Worm (Caenorhabditis elegans) whole organism, L4 larva: Measurements from ENCODE around the gene K07C11.10.

Source experiments
- D1046.2 ChIP-seq: fragments of 200-800 bp; sonication (Bioruptor generic); IDR thresholded peaks from 2 replicates; pipeline ENCODE4 v1.3.6; 2022; ENCODE audit warnings: missing genetic modification characterization, missing compliant biosample characterization
- R02D3.7 ChIP-seq: fragments of 150-350 bp; sonication (generic microtip); optimal IDR thresholded peaks from 3 replicates; lab custom pipeline; 2014; ENCODE audit warnings: missing biosample characterization, missing genetic modification characterization
- T20F7.1 ChIP-seq: fragments of 200-800 bp; sonication (Bioruptor generic); optimal IDR thresholded peaks from 2 replicates; lab custom pipeline; 2018; ENCODE audit warnings: mild to moderate bottlenecking, missing genetic modification characterization, missing compliant biosample characterization
- Y5F2A.4 ChIP-seq: fragments of 200-800 bp; sonication (Bioruptor generic); optimal IDR thresholded peaks from 2 replicates; lab custom pipeline; 2018; ENCODE audit warnings: mild to moderate bottlenecking, missing genetic modification characterization, missing compliant biosample characterization
- ZK337.2 ChIP-seq: fragments of 200-800 bp; sonication (Bioruptor generic); IDR thresholded peaks from 2 replicates; pipeline ENCODE4 v1.3.6; 2022; ENCODE audit warnings: missing genetic modification reagents, missing genetic modification characterization, missing compliant biosample characterization
- aha-1 ChIP-seq: fragments of 150-350 bp; peaks from one replicate; lab custom pipeline; 2014; ENCODE audit warnings: missing biosample characterization, missing genetic modification characterization
- aly-2 ChIP-seq: sonication (generic microtip); optimal IDR thresholded peaks from 2 replicates; lab custom pipeline; 2018; ENCODE audit warnings: missing biosample characterization, missing genetic modification characterization
- ama-1 ChIP-seq: fragments of 150-350 bp; optimal IDR thresholded peaks from 2 replicates; lab custom pipeline; 2014; ENCODE audit warnings: inconsistent platforms, mixed read lengths
- arid-1 ChIP-seq: fragments of 200-800 bp; sonication (Bioruptor generic); conservative IDR thresholded peaks from 2 replicates; pipeline ENCODE4 v1.3.6; 2022; ENCODE audit warnings: missing genetic modification reagents, missing genetic modification characterization, missing compliant biosample characterization
- attf-4 ChIP-seq: sonication (generic microtip); optimal IDR thresholded peaks from 3 replicates; lab custom pipeline; 2017; ENCODE audit warnings: missing biosample characterization, missing genetic modification characterization
- ceh-32 ChIP-seq: sonication (generic microtip); optimal IDR thresholded peaks from 2 replicates; lab custom pipeline; 2016; ENCODE audit warnings: mild to moderate bottlenecking, missing genetic modification characterization, missing compliant biosample characterization; ENCODE audit not compliant: poor library complexity
- ceh-82 ChIP-seq: sonication (generic microtip); optimal IDR thresholded peaks from 2 replicates; lab custom pipeline; 2017; ENCODE audit warnings: missing biosample characterization, missing genetic modification characterization
- daf-16 ChIP-seq, 3 experiments: sonication (generic microtip); optimal IDR thresholded peaks; 2 replicates each; lab custom pipeline; 2016 to 2017; ENCODE audit warnings: missing genetic modification characterization in 3 of 3, missing genetic modification reagents in 3 of 3, mild to moderate bottlenecking in 2 of 3, missing compliant biosample characterization in 2 of 3, missing biosample characterization in 1 of 3, moderate library complexity in 1 of 3
- daf-8 ChIP-seq: fragments of 200-800 bp; sonication (Bioruptor generic); IDR thresholded peaks from 2 replicates; pipeline ENCODE4 v1.3.6; 2022; ENCODE audit warnings: missing genetic modification characterization, missing compliant biosample characterization
- dpl-1 ChIP-seq: fragments of 150-350 bp; optimal IDR thresholded peaks from 2 replicates; lab custom pipeline; 2014; ENCODE audit warnings: missing biosample characterization, missing genetic modification reagents, missing genetic modification characterization
- duxl-1 ChIP-seq: sonication (generic microtip); optimal IDR thresholded peaks from 2 replicates; lab custom pipeline; 2016; ENCODE audit warnings: mild to moderate bottlenecking, missing genetic modification characterization, moderate library complexity, missing compliant biosample characterization; ENCODE audit not compliant: poor library complexity
- dve-1 ChIP-seq: sonication (generic microtip); optimal IDR thresholded peaks from 2 replicates; lab custom pipeline; 2017; ENCODE audit warnings: antibody characterized with exemption, mild to moderate bottlenecking, missing genetic modification characterization, missing compliant biosample characterization; ENCODE audit not compliant: insufficient read depth
- egl-43 ChIP-seq: fragments of 200-800 bp; sonication (Bioruptor generic); IDR thresholded peaks from 2 replicates; pipeline ENCODE4 v1.3.6; 2022; ENCODE audit warnings: missing genetic modification reagents, missing genetic modification characterization, missing compliant biosample characterization
- hlh-11 ChIP-seq: fragments of 200-800 bp; sonication (Bioruptor generic); optimal IDR thresholded peaks from 2 replicates; lab custom pipeline; 2018; ENCODE audit warnings: mild to moderate bottlenecking, missing genetic modification characterization, missing compliant biosample characterization
- jun-1 ChIP-seq: fragments of 150-350 bp; optimal IDR thresholded peaks from 2 replicates; lab custom pipeline; 2014; ENCODE audit warnings: missing biosample characterization, missing genetic modification reagents, missing genetic modification characterization
- lin-1 ChIP-seq: fragments of 200-800 bp; sonication (Bioruptor generic); IDR thresholded peaks from 2 replicates; pipeline ENCODE4 v1.3.6; 2022; ENCODE audit warnings: missing genetic modification reagents, missing genetic modification characterization, missing compliant biosample characterization
- lin-15B ChIP-seq: fragments of 150-350 bp; sonication (generic microtip); optimal IDR thresholded peaks from 3 replicates; lab custom pipeline; 2014; ENCODE audit warnings: missing biosample characterization, missing genetic modification characterization
- lin-38 ChIP-seq: fragments of 200-800 bp; sonication (Bioruptor generic); IDR thresholded peaks from 2 replicates; pipeline ENCODE4 v1.3.6; 2022; ENCODE audit warnings: missing genetic modification reagents, missing genetic modification characterization, missing compliant biosample characterization
- madf-9 ChIP-seq: fragments of 200-800 bp; sonication (Bioruptor generic); conservative IDR thresholded peaks from 2 replicates; pipeline ENCODE4 v1.3.6; 2022; ENCODE audit warnings: missing genetic modification reagents, missing genetic modification characterization, missing compliant biosample characterization
- mdl-1 ChIP-seq, 2 experiments: fragments of 150-350 bp in 1 of 2; sonication (generic microtip) in 1 of 2; optimal IDR thresholded peaks; 2 replicates each; lab custom pipeline; 2014 to 2017; ENCODE audit warnings: missing biosample characterization in 2 of 2, missing genetic modification characterization in 2 of 2
- mxl-2 ChIP-seq: fragments of 200-800 bp; sonication (Bioruptor generic); conservative IDR thresholded peaks from 2 replicates; pipeline ENCODE4 v1.3.6; 2022; ENCODE audit warnings: missing genetic modification reagents, missing genetic modification characterization, missing compliant biosample characterization
- nhr-10 ChIP-seq: fragments of 150-350 bp; optimal IDR thresholded peaks from 2 replicates; lab custom pipeline; 2014; ENCODE audit warnings: missing biosample characterization, missing genetic modification characterization
- nhr-102 ChIP-seq: sonication (generic microtip); optimal IDR thresholded peaks from 2 replicates; lab custom pipeline; 2016; ENCODE audit warnings: mild to moderate bottlenecking, missing genetic modification characterization, moderate library complexity, missing compliant biosample characterization
- nhr-11 ChIP-seq: fragments of 150-350 bp; optimal IDR thresholded peaks from 2 replicates; lab custom pipeline; 2014; ENCODE audit warnings: missing biosample characterization, missing genetic modification characterization
- nhr-111 ChIP-seq: fragments of 200-800 bp; sonication (Bioruptor generic); optimal IDR thresholded peaks from 2 replicates; lab custom pipeline; 2018; ENCODE audit warnings: mild to moderate bottlenecking, missing genetic modification characterization, missing compliant biosample characterization
- nhr-28 ChIP-seq: fragments of 150-350 bp; optimal IDR thresholded peaks from 2 replicates; lab custom pipeline; 2014; ENCODE audit warnings: missing biosample characterization, missing genetic modification characterization
- nhr-41 ChIP-seq: fragments of 200-800 bp; sonication (Bioruptor generic); IDR thresholded peaks from 2 replicates; pipeline ENCODE4 v1.3.6; 2022; ENCODE audit warnings: missing genetic modification reagents, missing genetic modification characterization, missing compliant biosample characterization
- nhr-6 ChIP-seq: fragments of 150-350 bp; optimal IDR thresholded peaks from 2 replicates; lab custom pipeline; 2014; ENCODE audit warnings: missing biosample characterization, missing genetic modification characterization
- php-3 ChIP-seq: fragments of 200-800 bp; sonication (Bioruptor generic); IDR thresholded peaks from 2 replicates; pipeline ENCODE4 v1.3.6; 2022; ENCODE audit warnings: missing genetic modification reagents, missing genetic modification characterization, missing compliant biosample characterization
- rbr-2 ChIP-seq: sonication (generic microtip); optimal IDR thresholded peaks from 2 replicates; lab custom pipeline; 2016; ENCODE audit warnings: missing genotype, missing genetic modification characterization, missing compliant biosample characterization
- sdz-12 ChIP-seq: fragments of 200-800 bp; sonication (Bioruptor generic); optimal IDR thresholded peaks from 2 replicates; lab custom pipeline; 2018; ENCODE audit warnings: mild to moderate bottlenecking, missing genetic modification characterization, missing compliant biosample characterization
- set-16 ChIP-seq: fragments of 200-800 bp; sonication (Bioruptor generic); IDR thresholded peaks from 2 replicates; pipeline ENCODE4 v1.3.6; 2022; ENCODE audit warnings: missing genetic modification reagents, missing genetic modification characterization, missing compliant biosample characterization
- snpc-4 ChIP-seq: fragments of 150-350 bp; optimal IDR thresholded peaks from 2 replicates; lab custom pipeline; 2014; ENCODE audit warnings: missing biosample characterization, missing genetic modification characterization
- unc-39 ChIP-seq: sonication (generic microtip); optimal IDR thresholded peaks from 2 replicates; lab custom pipeline; 2017; ENCODE audit warnings: missing biosample characterization, missing genetic modification characterization
- unc-62 ChIP-seq, 3 experiments: fragments of 150-350 bp in 1 of 3; sonication (generic microtip); optimal IDR thresholded peaks in 2 of 3; peaks in 1 of 3; 1 replicate in 1 of 3; 2 replicates in 2 of 3; lab custom pipeline; 2014 to 2017; ENCODE audit warnings: missing biosample characterization in 3 of 3, missing genetic modification characterization in 3 of 3, missing genetic modification reagents in 3 of 3, missing genotype in 1 of 3
- zip-11 ChIP-seq: fragments of 200-800 bp; sonication (Bioruptor generic); IDR thresholded peaks from 2 replicates; pipeline ENCODE4 v1.3.6; 2022; ENCODE audit warnings: missing genetic modification characterization, missing compliant biosample characterization

Gene K07C11.10

ce11 chrV:8201229-8201858, 25.4 kb downstream of the K07C11.10 start, which contains the start of gene cri-2:
Gene cri-2 (plus strand): TSS chrV:8201808.
- peak; percentile 46 for TF ChIP-seq dve-1 (tag; lab: Kevin White, UChicago)
- TF ChIP-seq egl-43 (GFP tag; lab: Robert Waterston, UW) = no peak
- TF ChIP-seq lin-38 = no peak
- TF ChIP-seq ceh-32 (tag; lab: Kevin White, UChicago) = no peak
- TF ChIP-seq R02D3.7 (tag; lab: Kevin White, UChicago) = no peak
- TF ChIP-seq nhr-6 (tag; lab: Kevin White, UChicago) = peak; percentile 13
- TF ChIP-seq hlh-11 (tag; lab: Kevin White, UChicago) = peak; percentile 19
- peak; percentile 39 for TF ChIP-seq nhr-28 (tag; lab: Kevin White, UChicago)
- no peak for TF ChIP-seq madf-9 (GFP tag; lab: Robert Waterston, UW)
- no peak for TF ChIP-seq duxl-1 (tag; lab: Kevin White, UChicago)
- peak in 1 of 2 experiments; percentile 76 for TF ChIP-seq daf-16 (GFP tag; optimal IDR thresholded peaks at IDR 0.05; lab: Kevin White, UChicago)
- no peak for TF ChIP-seq daf-16 (tag; optimal IDR thresholded peaks at IDR 0.05; lab: Kevin White, UChicago)
- peak; percentile 46 for TF ChIP-seq aha-1 (tag; lab: Kevin White, UChicago)
- peak; percentile 30 for TF ChIP-seq T20F7.1 (GFP tag; lab: Kevin White, UChicago)

- TF ChIP-seq mdl-1 (tag; optimal IDR thresholded peaks at IDR 0.05; lab: Kevin White, UChicago) (no peak), duxl-1 (tag; lab: Kevin White, UChicago) (no peak), hlh-11 (tag; lab: Kevin White, UChicago) (peak; percentile 5), T20F7.1 (GFP tag; lab: Kevin White, UChicago) (no peak), nhr-102 (tag; lab: Kevin White, UChicago) (no peak), mxl-2 (GFP tag; lab: Robert Waterston, UW) (no peak), daf-16 (GFP tag; optimal IDR thresholded peaks at IDR 0.05; lab: Kevin White, UChicago) (no peak), daf-16 (tag; optimal IDR thresholded peaks at IDR 0.05; lab: Kevin White, UChicago) (peak; percentile 19)
These were observed 27.7 kb downstream of the K07C11.10 start, which contains the start of gene F20D6.11 for ce11 chrV:8198994-8199393. Gene F20D6.11 (minus strand): TSS chrV:8199094.

ce11 chrV:8196993-8197392, 29.7 kb downstream of the K07C11.10 start:
- TF ChIP-seq aha-1 (tag; lab: Kevin White, UChicago) (peak; percentile 27), nhr-111 (GFP tag; lab: Kevin White, UChicago) (no peak), nhr-6 (tag; lab: Kevin White, UChicago) (no peak), unc-62 (GFP tag; optimal IDR thresholded peaks at IDR 0.05 in 1 of 2; lab: Kevin White, UChicago) (peak in 1 of 2 experiments; percentile 92), unc-62 (tag; optimal IDR thresholded peaks at IDR 0.05; lab: Kevin White, UChicago) (no peak), ama-1 (lab: Kevin White, UChicago) (no peak), nhr-28 (tag; lab: Kevin White, UChicago) (no peak), sdz-12 (no peak), lin-15B (tag; lab: Kevin White, UChicago) (no peak), nhr-10 (no peak), mxl-2 (GFP tag; lab: Robert Waterston, UW) (no peak)

ce11 chrV:8195889-8196418, 30.8 kb downstream of the K07C11.10 start, which contains the start of gene F20D6.10:
Gene F20D6.10 (minus strand): TSS chrV:8195939.
- TF ChIP-seq arid-1 (GFP tag; lab: Robert Waterston, UW) (no peak), ama-1 (lab: Kevin White, UChicago) (no peak), dve-1 (tag; lab: Kevin White, UChicago) (no peak), egl-43 (GFP tag; lab: Robert Waterston, UW) (no peak), nhr-41 (GFP tag; lab: Robert Waterston, UW) (no peak), D1046.2 (GFP tag; lab: Robert Waterston, UW) (no peak), unc-39 (tag; lab: Kevin White, UChicago) (no peak), set-16 (GFP tag; lab: Robert Waterston, UW) (no peak), aly-2 (tag; lab: Kevin White, UChicago) (no peak), zip-11 (GFP tag; lab: Robert Waterston, UW) (no peak), jun-1 (tag; lab: Kevin White, UChicago) (no peak), daf-8 (GFP tag; lab: Robert Waterston, UW) (no peak), lin-15B (tag; lab: Kevin White, UChicago) (no peak), dpl-1 (GFP tag; lab: Kevin White, UChicago) (no peak), lin-1 (GFP tag; lab: Robert Waterston, UW) (no peak), mdl-1 (tag; optimal IDR thresholded peaks at IDR 0.05; lab: Kevin White, UChicago) (no peak), snpc-4 (no peak), aha-1 (tag; lab: Kevin White, UChicago) (peak; percentile 58), ceh-82 (no peak), ZK337.2 (GFP tag; lab: Robert Waterston, UW) (no peak), attf-4 (tag; lab: Kevin White, UChicago) (no peak), php-3 (no peak), rbr-2 (no peak), Y5F2A.4 (no peak), nhr-11 (tag; lab: Kevin White, UChicago) (peak; percentile 34)
